Worm (Caenorhabditis elegans) whole organism, L4/young adult: ENCODE results near the gene Y70C5A.2.

Experiments
- W03F9.2 ChIP-seq: fragments of 150-350 bp; optimal IDR thresholded peaks from 2 replicates; lab custom pipeline; 2014; ENCODE audit warnings: missing biosample characterization, missing genetic modification characterization
- him-1 ChIP-seq: sonication (generic microtip); optimal IDR thresholded peaks from 2 replicates; lab custom pipeline; 2016; ENCODE audit warnings: missing genotype, missing genetic modification reagents, missing genetic modification characterization, missing compliant biosample characterization

DNA sequence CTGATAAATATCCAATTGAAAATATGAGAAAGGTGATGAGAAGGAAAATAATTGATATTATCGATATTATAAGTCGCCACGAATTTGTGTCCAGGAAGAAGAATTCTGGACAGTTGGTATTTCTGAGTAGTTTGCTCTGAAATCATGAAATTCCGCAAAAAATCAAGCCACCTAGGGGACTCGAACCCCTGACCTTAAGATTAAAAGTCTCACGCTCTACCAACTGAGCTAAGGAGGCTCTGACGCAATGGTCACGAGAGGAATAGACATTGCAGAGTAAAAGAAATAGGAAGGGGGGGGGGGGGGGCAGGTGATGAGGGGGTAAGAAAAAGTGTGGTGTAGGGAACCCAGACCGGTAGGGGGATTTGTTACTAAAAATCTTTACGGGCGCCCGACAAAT, 1.1 kb downstream of the Y70C5A.2 start:
- TF ChIP-seq W03F9.2 = no peak
- TF ChIP-seq him-1 (tag; lab: Kevin White, UChicago) = no peak
